Worm (Caenorhabditis elegans) whole organism, dauer: ENCODE data around the gene rpi-1.

Experiments
- unc-62 ChIP-seq: sonication (generic microtip); optimal IDR thresholded peaks from 2 replicates; lab custom pipeline; 2017; ENCODE audit warnings: missing biosample characterization, missing genetic modification reagents, missing genetic modification characterization

The rpi-1 gene

ce11 chrII:13981819-13982218 lies 19.6 kb upstream of the rpi-1 start:
- no peak for TF ChIP-seq unc-62 (GFP tag; lab: Kevin White, UChicago)

- TF ChIP-seq unc-62 (GFP tag; lab: Kevin White, UChicago) = no peak
Observed at ce11 chrII:13981097-13981496, 18.9 kb upstream of the rpi-1 start, which contains the start of gene Y39G8B.9. Gene Y39G8B.9 (plus strand): TSS chrII:13981365.

- TF ChIP-seq unc-62 (GFP tag; lab: Kevin White, UChicago) = no peak
Observed at ce11 chrII:13979833-13980513, 17.8 kb upstream of the rpi-1 start, which contains the start of gene sre-48. Gene sre-48 (minus strand): TSS chrII:13979883.

- TF ChIP-seq unc-62 (GFP tag; lab: Kevin White, UChicago) = no peak
Observed at ce11 chrII:13977701-13978100, 15.5 kb upstream of the rpi-1 start.

- TF ChIP-seq unc-62 (GFP tag; lab: Kevin White, UChicago) = no peak
Observed at ce11 chrII:13976161-13976560, 13.9 kb upstream of the rpi-1 start, which contains the start of gene Y39G8B.2. Gene Y39G8B.2 (minus strand): TSS chrII:13976221.

- TF ChIP-seq unc-62 (GFP tag; lab: Kevin White, UChicago) = no peak
Observed at ce11 chrII:13974136-13974535, 11.9 kb upstream of the rpi-1 start.

- no peak for TF ChIP-seq unc-62 (GFP tag; lab: Kevin White, UChicago)
Observed at ce11 chrII:13973514-13973913, 11.3 kb upstream of the rpi-1 start, which contains the start of gene Y39G8B.1. Gene Y39G8B.1 (minus strand): TSS chrII:13973812.

ce11 chrII:13972199-13972598 lies 10.0 kb upstream of the rpi-1 start:
- no peak for TF ChIP-seq unc-62 (GFP tag; lab: Kevin White, UChicago)

- TF ChIP-seq unc-62 (GFP tag; lab: Kevin White, UChicago) = no peak
Observed at ce11 chrII:13968979-13969378, 6.8 kb upstream of the rpi-1 start, which contains the start of gene sre-43. Gene sre-43 (minus strand): TSS chrII:13969079.

ce11 chrII:13966242-13966641 lies 4.0 kb upstream of the rpi-1 start, which contains the start of gene W07G1.7:
Gene W07G1.7 (minus strand): TSS chrII:13966342.
- TF ChIP-seq unc-62 (GFP tag; lab: Kevin White, UChicago) = no peak

- no peak for TF ChIP-seq unc-62 (GFP tag; lab: Kevin White, UChicago)
Observed at ce11 chrII:13964325-13964724, 2.1 kb upstream of the rpi-1 start.

ce11 chrII:13961567-13961966 lies 652 bp downstream of the rpi-1 start:
- TF ChIP-seq unc-62 (GFP tag; lab: Kevin White, UChicago) = no peak

ce11 chrII:13958359-13958758 lies 3.9 kb downstream of the rpi-1 start:
- no peak for TF ChIP-seq unc-62 (GFP tag; lab: Kevin White, UChicago)

ce11 chrII:13957437-13957836 lies 4.8 kb downstream of the rpi-1 start, which contains the start of gene zip-3:
Gene zip-3 (minus strand): TSS chrII:13957457.
- no peak for TF ChIP-seq unc-62 (GFP tag; lab: Kevin White, UChicago)

- no peak for TF ChIP-seq unc-62 (GFP tag; lab: Kevin White, UChicago)
Observed at ce11 chrII:13956529-13956928, 5.7 kb downstream of the rpi-1 start.

- TF ChIP-seq unc-62 (GFP tag; lab: Kevin White, UChicago) = no peak
Observed at ce11 chrII:13954979-13955378, 7.2 kb downstream of the rpi-1 start.

- no peak for TF ChIP-seq unc-62 (GFP tag; lab: Kevin White, UChicago)
Observed at ce11 chrII:13954077-13954476, 8.1 kb downstream of the rpi-1 start.
